Worm (Caenorhabditis elegans): Measurements from ENCODE around the gene F54D5.9.

DNA sequence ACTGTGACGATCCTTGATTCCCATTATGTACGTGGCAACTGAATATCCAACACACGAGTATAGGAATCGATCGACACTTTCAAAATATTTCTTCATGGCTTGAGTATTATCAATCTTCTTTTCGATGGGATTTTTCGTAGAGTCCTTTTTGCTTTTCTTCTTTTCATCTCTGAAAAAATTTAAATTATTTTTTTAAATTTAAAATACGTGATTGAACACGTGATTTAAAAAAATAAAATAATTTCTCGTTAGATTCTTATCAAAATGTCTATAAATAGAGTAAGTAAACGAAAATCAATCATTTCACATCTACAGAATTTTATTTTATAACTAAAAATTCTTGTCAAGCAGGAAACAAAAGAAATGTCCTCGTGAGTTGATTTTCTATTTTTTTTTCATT is 23.3 kb downstream of the F54D5.9 start, which contains the start of gene Y62F5A.10:
- TF ChIP-seq pha-4 (tag; optimal IDR thresholded peaks at IDR 0.05) (no peak), elt-1 (tag; optimal IDR thresholded peaks at IDR 0.05; ENCODE audit: borderline replicate concordance, insufficient read depth) (no peak)
